In genomic region chr3R:9740713-9741112, dm6 we compare ENCODE assay signal across 1 fruit fly cellular context.
A peak's percentile ranks its signal among the peaks of the same experiment; 100 is the strongest.
TF ChIP-seq lines count a peak whose summit lies in the region.

Gene Pnn (plus strand): TSS chr3R:9740899.

TF ChIP-seq in whole organism, embryonic, 481 proteins besides CTCF, POLR2A, EP300 and RAD21 (continued from another document):
- TF ChIP-seq MBD-R2 (GFP tag; IDR thresholded peaks at IDR 0.05; lab: Robert Waterston, UW) (peak; percentile 91), mld (GFP tag; IDR thresholded peaks at IDR 0.05; lab: Robert Waterston, UW; ENCODE audit: partially characterized antibody) (peak; percentile 68; the same call in 1 of the 3 replicates), stwl (tag; optimal IDR thresholded peaks at IDR 0.05; lab: Kevin White, UChicago) (peak; percentile 32), CG14860 (GFP tag; IDR thresholded peaks at IDR 0.05; lab: Robert Waterston, UW; ENCODE audit: partially characterized antibody) (peak; percentile 81), CG2116 (GFP tag; optimal IDR thresholded peaks at IDR 0.05; lab: Kevin White, UChicago) (peak; percentile 44), CG9817 (tag; optimal IDR thresholded peaks at IDR 0.05; lab: Kevin White, UChicago) (no peak), Usf (GFP tag; optimal IDR thresholded peaks at IDR 0.05; lab: Kevin White, UChicago) (no peak), Antp (GFP tag; optimal IDR thresholded peaks at IDR 0.05; lab: Kevin White, UChicago) (no peak), Chrac-16 (GFP tag; optimal IDR thresholded peaks at IDR 0.05; lab: Kevin White, UChicago) (no peak), Stat92E (GFP tag; optimal IDR thresholded peaks at IDR 0.05; lab: Kevin White, UChicago) (no peak), zen2 (GFP tag; IDR thresholded peaks at IDR 0.05; lab: Robert Waterston, UW; ENCODE audit: partially characterized antibody) (peak; percentile 85), CG6854 (GFP tag; optimal IDR thresholded peaks at IDR 0.05; lab: Kevin White, UChicago) (no peak), CG8765 (GFP tag; IDR thresholded peaks at IDR 0.05; lab: Robert Waterston, UW) (no peak), Xbp1 (GFP tag; optimal IDR thresholded peaks at IDR 0.05; lab: Kevin White, UChicago) (peak; percentile 6), fd102C (GFP tag; optimal IDR thresholded peaks at IDR 0.05; lab: Kevin White, UChicago) (no peak), CG6791 (GFP tag; IDR thresholded peaks at IDR 0.05; lab: Robert Waterston, UW; ENCODE audit: partially characterized antibody) (peak; percentile 88), mirr (GFP tag; optimal IDR thresholded peaks at IDR 0.05; lab: Kevin White, UChicago) (no peak), danr (GFP tag; IDR thresholded peaks at IDR 0.05; lab: Robert Waterston, UW) (no peak), Dp (GFP tag; optimal IDR thresholded peaks at IDR 0.05; lab: Kevin White, UChicago) (peak; percentile 27), Meics (GFP tag; optimal IDR thresholded peaks at IDR 0.05; lab: Kevin White, UChicago) (no peak), CG42726 (GFP tag; IDR thresholded peaks at IDR 0.05; lab: Robert Waterston, UW; ENCODE audit: partially characterized antibody) (peak; percentile 87; the same call in 1 of the 2 replicates)
